Fruit fly (Drosophila melanogaster): ENCODE results near the gene CG4669.

Gene CG4669

dm6 chr3L:5277942-5278341 lies 43.7 kb downstream of the CG4669 start, which contains the start of gene shep (continued):
- TF ChIP-seq mld (GFP tag; IDR thresholded peaks at IDR 0.05; ENCODE audit: partially characterized antibody) (no peak), CG8281 (tag; optimal IDR thresholded peaks at IDR 0.05) (peak; percentile 76), p53 (GFP tag; optimal IDR thresholded peaks at IDR 0.05) (peak; percentile 25), CG42726 (GFP tag; IDR thresholded peaks at IDR 0.05; ENCODE audit: partially characterized antibody) (no peak), CG15073 (GFP tag; optimal IDR thresholded peaks at IDR 0.05) (peak; percentile 91), Meics (GFP tag; optimal IDR thresholded peaks at IDR 0.05) (peak; percentile 90), CG9817 (tag; optimal IDR thresholded peaks at IDR 0.05) (peak; percentile 89), Lpt (GFP tag; optimal IDR thresholded peaks at IDR 0.05) (no peak), Dfd (GFP tag; optimal IDR thresholded peaks at IDR 0.05) (no peak), Scr (GFP tag; IDR thresholded peaks at IDR 0.05; ENCODE audit: partially characterized antibody) (no peak), zf30C (GFP tag; optimal IDR thresholded peaks at IDR 0.05) (peak; percentile 16), jigr1 (GFP tag; IDR thresholded peaks at IDR 0.05) (peak; percentile 78), vfl (GFP tag; optimal IDR thresholded peaks at IDR 0.05) (peak; percentile 58), wor (GFP tag; IDR thresholded peaks at IDR 0.05) (peak; percentile 66), CG1233 (GFP tag; optimal IDR thresholded peaks at IDR 0.05) (peak; percentile 83), YL-1 (GFP tag; optimal IDR thresholded peaks at IDR 0.05) (peak; percentile 39), CG14014 (GFP tag; IDR thresholded peaks at IDR 0.05) (peak; percentile 87), CG14441 (GFP tag; IDR thresholded peaks at IDR 0.05) (peak; percentile 89), CG30020 (tag; optimal IDR thresholded peaks at IDR 0.05) (peak; percentile 58), Sox100B (GFP tag; optimal IDR thresholded peaks at IDR 0.05) (peak; percentile 85), CG6175 (GFP tag; IDR thresholded peaks at IDR 0.05) (peak; percentile 74; the same call in 2 of the 3 replicates), CG3726 (GFP tag; IDR thresholded peaks at IDR 0.05) (peak; percentile 80), ham (GFP tag; IDR thresholded peaks at IDR 0.05) (0 out of 2 replicates have a peak, but pooled peaks have one; percentile 22), sc (optimal IDR thresholded peaks at IDR 0.05) (no peak), sc (GFP tag; optimal IDR thresholded peaks at IDR 0.05) (peak; percentile 84), hkb (optimal IDR thresholded peaks at IDR 0.05) (no peak), hkb (GFP tag; IDR thresholded peaks at IDR 0.05) (peak; percentile 93), Side (GFP tag; optimal IDR thresholded peaks at IDR 0.05) (peak; percentile 72), CG2889 (GFP tag; IDR thresholded peaks at IDR 0.05) (peak; percentile 66; the same call in 2 of the 3 replicates), CG17359 (tag; optimal IDR thresholded peaks at IDR 0.05) (peak; percentile 89), CTCF (GFP tag; optimal IDR thresholded peaks at IDR 0.05) (peak; percentile 53), sr (GFP tag; IDR thresholded peaks at IDR 0.05) (no peak), CG15269 (tag; optimal IDR thresholded peaks at IDR 0.05) (peak; percentile 90), gcm2 (GFP tag; optimal IDR thresholded peaks at IDR 0.05) (peak; percentile 73), Eip74EF (GFP tag; optimal IDR thresholded peaks at IDR 0.05) (peak in 1 of 2 experiments; percentile 82), unpg (GFP tag; optimal IDR thresholded peaks at IDR 0.05) (peak; percentile 95), Xrp1 (GFP tag; IDR thresholded peaks at IDR 0.05) (peak; percentile 94), Opbp (GFP tag; IDR thresholded peaks at IDR 0.05; ENCODE audit: partially characterized antibody) (no peak), CG17912 (GFP tag; optimal IDR thresholded peaks at IDR 0.05) (peak; percentile 68), CG3065 (GFP tag; optimal IDR thresholded peaks at IDR 0.05) (peak; percentile 59), HLH54F (GFP tag; optimal IDR thresholded peaks at IDR 0.05) (peak; percentile 73), Ssrp (tag; optimal IDR thresholded peaks at IDR 0.05) (peak; percentile 88), CG17829 (tag; optimal IDR thresholded peaks at IDR 0.05) (peak; percentile 90), Elba2 (GFP tag; optimal IDR thresholded peaks at IDR 0.05) (no peak), pros (GFP tag; optimal IDR thresholded peaks at IDR 0.05) (peak; percentile 1), ewg (GFP tag; optimal IDR thresholded peaks at IDR 0.05) (peak; percentile 80), hth (optimal IDR thresholded peaks at IDR 0.05) (no peak), CG15479 (GFP tag; optimal IDR thresholded peaks at IDR 0.05) (peak; percentile 15), lmd (GFP tag; IDR thresholded peaks at IDR 0.05) (peak; percentile 93), CG9932 (GFP tag; IDR thresholded peaks at IDR 0.05) (peak; percentile 86), CHES-1-like (GFP tag; optimal IDR thresholded peaks at IDR 0.05) (peak; percentile 55), tna (GFP tag; IDR thresholded peaks at IDR 0.05; ENCODE audit: partially characterized antibody) (no peak)

Measured in whole organism, embryonic.